Worm (Caenorhabditis elegans): ENCODE results near the gene sams-1.

sams-1 gene

DNA sequence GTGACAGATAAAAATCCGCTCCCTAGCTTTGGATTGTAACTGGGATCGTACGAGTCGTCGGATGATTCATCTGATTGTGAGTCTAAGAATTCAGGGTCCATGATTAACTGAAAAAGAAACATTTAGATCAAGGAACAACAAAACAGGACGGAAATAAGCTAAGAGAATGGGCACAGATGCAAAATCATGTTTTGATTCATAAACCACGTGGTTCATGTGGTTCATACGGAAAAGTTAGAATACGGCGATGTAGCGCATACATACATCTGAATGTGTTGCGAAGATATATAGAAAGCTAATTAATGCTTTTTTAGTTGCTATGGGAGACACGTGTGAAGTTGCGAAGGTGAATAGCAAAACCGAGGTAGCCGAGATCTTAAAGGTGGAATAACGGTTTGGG, 23.8 kb upstream of the sams-1 start, which contains the start of gene F55G7.3:
Gene F55G7.3 (minus strand): TSS at position 101 of the 400 bp plus-strand sequence.
- TF ChIP-seq sptf-1 (tag; optimal IDR thresholded peaks at IDR 0.05) (no peak), nhr-11 (tag; optimal IDR thresholded peaks at IDR 0.05) (no peak), C04F5.9 (tag; optimal IDR thresholded peaks at IDR 0.05) (no peak), lin-14 (GFP tag; optimal IDR thresholded peaks at IDR 0.05) (no peak), pqm-1 (tag; optimal IDR thresholded peaks at IDR 0.05) (no peak), fos-1 (tag; optimal IDR thresholded peaks at IDR 0.05) (no peak), ceh-88 (GFP tag; IDR thresholded peaks at IDR 0.05) (no peak), lin-39 (tag; optimal IDR thresholded peaks at IDR 0.05) (no peak), hlh-4 (tag; optimal IDR thresholded peaks at IDR 0.05) (no peak), C16A3.4 (tag; optimal IDR thresholded peaks at IDR 0.05) (no peak), fkh-10 (GFP tag; optimal IDR thresholded peaks at IDR 0.05) (no peak), nhr-20 (tag; optimal IDR thresholded peaks at IDR 0.05) (no peak), nhr-85 (tag) (no peak), efl-1 (optimal IDR thresholded peaks at IDR 0.05) (no peak), efl-1 (GFP tag; optimal IDR thresholded peaks at IDR 0.05 in 1 of 2) (no peak), lsy-2 (tag; optimal IDR thresholded peaks at IDR 0.05) (no peak), aha-1 (tag; optimal IDR thresholded peaks at IDR 0.05) (no peak)

DNA sequence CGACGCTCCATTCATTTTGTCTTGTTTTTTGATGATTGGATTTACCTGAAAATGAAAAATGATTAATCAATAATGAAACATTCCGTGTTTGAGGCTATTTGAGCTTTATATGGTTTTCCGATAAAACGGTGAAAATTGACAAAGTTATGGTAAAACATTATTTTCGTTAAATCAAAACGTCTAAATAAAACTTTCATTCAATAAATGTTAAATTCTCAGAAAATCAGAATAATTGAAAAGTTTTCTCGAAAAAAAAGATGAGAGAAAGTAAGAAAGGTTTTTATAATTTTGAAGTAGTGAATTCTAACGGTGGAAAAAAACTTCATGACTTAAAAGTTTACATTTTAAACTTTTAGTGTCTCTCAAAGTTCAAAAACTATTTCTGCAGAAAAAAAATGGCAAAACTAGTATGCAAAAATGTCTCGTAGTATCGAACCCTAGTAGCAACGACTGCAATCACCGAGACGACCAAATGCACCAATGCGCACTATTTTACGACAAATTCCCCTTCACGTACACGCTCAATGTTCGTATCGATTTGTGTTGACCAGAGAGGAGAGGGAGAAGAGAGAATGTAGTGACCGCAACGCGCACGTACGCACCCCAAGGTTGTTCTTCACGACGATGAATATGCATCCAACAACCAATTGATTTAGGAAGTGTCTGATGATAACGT, 18.8 kb upstream of the sams-1 start, which contains the start of gene nfya-1:
Gene nfya-1 (minus strand): TSS at position 51 of the 676 bp plus-strand sequence.
- no peak for TF ChIP-seq sup-37 (GFP tag; optimal IDR thresholded peaks at IDR 0.05)
- TF ChIP-seq dpl-1 (GFP tag; optimal IDR thresholded peaks at IDR 0.05) = peak in 2 of 3 experiments; percentile 9 to 31
- TF ChIP-seq ceh-63 (GFP tag; optimal IDR thresholded peaks at IDR 0.05) = no peak
- no peak for TF ChIP-seq C04F5.9 (tag; optimal IDR thresholded peaks at IDR 0.05)
- peak; percentile 75 for TF ChIP-seq lin-14 (GFP tag; optimal IDR thresholded peaks at IDR 0.05)
- peak; percentile 43 for TF ChIP-seq swsn-7 (tag; optimal IDR thresholded peaks at IDR 0.05)
- TF ChIP-seq ztf-4 (tag; optimal IDR thresholded peaks at IDR 0.05) = no peak
- peak; percentile 24 for TF ChIP-seq dsc-1 (tag; optimal IDR thresholded peaks at IDR 0.05)
- peak; percentile 50 for TF ChIP-seq nhr-20 (tag; optimal IDR thresholded peaks at IDR 0.05)
- no peak for TF ChIP-seq lin-13 (GFP tag; optimal IDR thresholded peaks at IDR 0.05)
- TF ChIP-seq ceh-88 (GFP tag; IDR thresholded peaks at IDR 0.05) = no peak
- no peak for TF ChIP-seq hpl-2 (GFP tag; optimal IDR thresholded peaks at IDR 0.05)
- no peak for TF ChIP-seq ztf-11 (tag; optimal IDR thresholded peaks at IDR 0.05)
- no peak for TF ChIP-seq unc-98 (GFP tag; IDR thresholded peaks at IDR 0.05)
- TF ChIP-seq F16B12.6 (tag; optimal IDR thresholded peaks at IDR 0.05) = peak; percentile 91
- TF ChIP-seq ceh-82 (tag; optimal IDR thresholded peaks at IDR 0.05) = peak in 2 of 3 experiments; percentile 23 to 79
- TF ChIP-seq tlp-1 (tag; optimal IDR thresholded peaks at IDR 0.05) = no peak
- TF ChIP-seq nhr-47 (tag; optimal IDR thresholded peaks at IDR 0.05) = peak; percentile 62
- peak; percentile 47 for TF ChIP-seq C16A3.4 (tag; optimal IDR thresholded peaks at IDR 0.05)
- TF ChIP-seq ama-1 (optimal IDR thresholded peaks at IDR 0.05) = no peak
- TF ChIP-seq zip-4 (GFP tag; optimal IDR thresholded peaks at IDR 0.05) = no peak
- TF ChIP-seq hlh-4 (tag; optimal IDR thresholded peaks at IDR 0.05) = no peak
- TF ChIP-seq nhr-84 (tag; optimal IDR thresholded peaks at IDR 0.05) = no peak
- peak; percentile 9 for TF ChIP-seq tbx-2 (tag; optimal IDR thresholded peaks at IDR 0.05)
- no peak for TF ChIP-seq snpc-4 (tag; optimal IDR thresholded peaks at IDR 0.05)
- no peak for TF ChIP-seq irx-1 (tag; optimal IDR thresholded peaks at IDR 0.05)
- no peak for TF ChIP-seq nhr-28 (tag; optimal IDR thresholded peaks at IDR 0.05)
- TF ChIP-seq snu-23 (GFP tag; optimal IDR thresholded peaks at IDR 0.05) = peak; percentile 73
- peak; percentile 5 for TF ChIP-seq ceh-8 (GFP tag; optimal IDR thresholded peaks at IDR 0.05)
- peak; percentile 25; the same call in 1 of the 2 replicates for TF ChIP-seq nhr-19 (GFP tag; conservative IDR thresholded peaks at IDR 0.05)
- peak; percentile 32 for TF ChIP-seq xbp-1 (tag; optimal IDR thresholded peaks at IDR 0.05)
- no peak for TF ChIP-seq alr-1 (tag; optimal IDR thresholded peaks at IDR 0.05; ENCODE audit: borderline replicate concordance)
- no peak for TF ChIP-seq mab-9 (GFP tag; IDR thresholded peaks at IDR 0.05)
- no peak for TF ChIP-seq fos-1 (tag; optimal IDR thresholded peaks at IDR 0.05)
- peak; percentile 33 for TF ChIP-seq unc-86 (tag; optimal IDR thresholded peaks at IDR 0.05)
- TF ChIP-seq unc-130 (tag; optimal IDR thresholded peaks at IDR 0.05) = peak; percentile 63
- TF ChIP-seq lin-15B (tag; optimal IDR thresholded peaks at IDR 0.05) = no peak
- peak; percentile 64 for TF ChIP-seq rnt-1 (tag; optimal IDR thresholded peaks at IDR 0.05)
- TF ChIP-seq pax-3 (tag; optimal IDR thresholded peaks at IDR 0.05) = no peak
- TF ChIP-seq nhr-85 (tag) = no peak
- no peak for TF ChIP-seq isw-1 (GFP tag; IDR thresholded peaks at IDR 0.05)
- peak; percentile 2 for TF ChIP-seq nhr-77 (tag; optimal IDR thresholded peaks at IDR 0.05)

All from whole organism, L1 larva.